Worm (Caenorhabditis elegans): ENCODE measurements around the gene T08G5.2.
"Not testable (repeated sequence)": the region's sequence is repeated elsewhere in the genome, so short reads cannot be mapped to it uniquely, and the experiment has no call there.

T08G5.2 gene

ce11 chrV:14063980-14064379 lies 37.9 kb upstream of the T08G5.2 start:
- TF ChIP-seq lin-13 (GFP tag; optimal IDR thresholded peaks at IDR 0.05) (no peak), dmd-4 (tag; optimal IDR thresholded peaks at IDR 0.05) (no peak), egl-27 (tag; optimal IDR thresholded peaks at IDR 0.05) (no peak), nhr-21 (tag; optimal IDR thresholded peaks at IDR 0.05) (no peak), R02D3.7 (tag; optimal IDR thresholded peaks at IDR 0.05) (no peak), alr-1 (tag; optimal IDR thresholded peaks at IDR 0.05) (no peak), gmeb-1 (tag; optimal IDR thresholded peaks at IDR 0.05) (no peak), nhr-23 (tag; optimal IDR thresholded peaks at IDR 0.05) (no peak), mab-5 (tag; optimal IDR thresholded peaks at IDR 0.05) (no peak), elt-3 (tag; optimal IDR thresholded peaks at IDR 0.05) (no peak), ztf-4 (tag; optimal IDR thresholded peaks at IDR 0.05) (no peak), zag-1 (tag; optimal IDR thresholded peaks at IDR 0.05) (no peak), lin-11 (tag; optimal IDR thresholded peaks at IDR 0.05) (no peak), nhr-10 (tag; optimal IDR thresholded peaks at IDR 0.05) (no peak), lsy-2 (tag; optimal IDR thresholded peaks at IDR 0.05) (no peak), skn-1 (tag; optimal IDR thresholded peaks at IDR 0.05) (no peak), ztf-11 (tag; optimal IDR thresholded peaks at IDR 0.05) (no peak)

- TF ChIP-seq zag-1 (tag; optimal IDR thresholded peaks at IDR 0.05) (no peak), nhr-12 (tag; optimal IDR thresholded peaks at IDR 0.05) (no peak), nhr-10 (tag; optimal IDR thresholded peaks at IDR 0.05) (no peak), C34F6.9 (tag; optimal IDR thresholded peaks at IDR 0.05) (no peak), elt-3 (tag; optimal IDR thresholded peaks at IDR 0.05) (no peak), sem-4 (tag; optimal IDR thresholded peaks at IDR 0.05) (no peak), aly-2 (tag; optimal IDR thresholded peaks at IDR 0.05) (no peak), nhr-21 (tag; optimal IDR thresholded peaks at IDR 0.05) (no peak), ceh-82 (tag; optimal IDR thresholded peaks at IDR 0.05) (no peak), fos-1 (tag; optimal IDR thresholded peaks at IDR 0.05) (no peak), peb-1 (tag; optimal IDR thresholded peaks at IDR 0.05) (no peak), elt-1 (tag; optimal IDR thresholded peaks at IDR 0.05) (no peak), snpc-4 (tag; optimal IDR thresholded peaks at IDR 0.05) (no peak), egl-27 (tag; optimal IDR thresholded peaks at IDR 0.05) (no peak), lin-13 (GFP tag; optimal IDR thresholded peaks at IDR 0.05) (no peak), Y55F3AM.14 (GFP tag; optimal IDR thresholded peaks at IDR 0.05) (no peak), gmeb-1 (tag; optimal IDR thresholded peaks at IDR 0.05) (no peak), nhr-25 (tag; optimal IDR thresholded peaks at IDR 0.05) (no peak)
Measured at ce11 chrV:14057540-14057939, 31.4 kb upstream of the T08G5.2 start, which contains the start of gene F58D12.3. Gene F58D12.3 (plus strand): TSS chrV:14057840.

- TF ChIP-seq dmd-4 (tag; optimal IDR thresholded peaks at IDR 0.05) = peak; percentile 60
- TF ChIP-seq nhr-237 (tag; optimal IDR thresholded peaks at IDR 0.05) = peak; percentile 33
- TF ChIP-seq nhr-25 (tag; optimal IDR thresholded peaks at IDR 0.05) = peak; percentile 90
- peak; percentile 83 for TF ChIP-seq fos-1 (tag; optimal IDR thresholded peaks at IDR 0.05)
- TF ChIP-seq zag-1 (tag; optimal IDR thresholded peaks at IDR 0.05) = peak; percentile 69
- TF ChIP-seq mab-5 (tag; optimal IDR thresholded peaks at IDR 0.05) = peak; percentile 67
- TF ChIP-seq egl-27 (tag; optimal IDR thresholded peaks at IDR 0.05) = peak; percentile 76
- peak; percentile 93 for TF ChIP-seq sem-4 (tag; optimal IDR thresholded peaks at IDR 0.05)
- peak; percentile 80 for TF ChIP-seq blmp-1 (tag; optimal IDR thresholded peaks at IDR 0.05; ENCODE audit: insufficient read depth)
- peak; percentile 68 for TF ChIP-seq nhr-129 (tag; optimal IDR thresholded peaks at IDR 0.05)
- peak; percentile 78 for TF ChIP-seq unc-55 (GFP tag; optimal IDR thresholded peaks at IDR 0.05)
- TF ChIP-seq nhr-77 (tag; optimal IDR thresholded peaks at IDR 0.05) = peak; percentile 7
- TF ChIP-seq lsy-2 (tag; optimal IDR thresholded peaks at IDR 0.05) = peak; percentile 82 to 93
- peak; percentile 97 for TF ChIP-seq nhr-21 (tag; optimal IDR thresholded peaks at IDR 0.05)
- peak; percentile 94 for TF ChIP-seq lin-11 (tag; optimal IDR thresholded peaks at IDR 0.05)
- TF ChIP-seq ceh-16 (tag; optimal IDR thresholded peaks at IDR 0.05) = peak; percentile 89
- TF ChIP-seq ztf-4 (tag; optimal IDR thresholded peaks at IDR 0.05) = peak; percentile 84
- TF ChIP-seq sma-9 (GFP tag; optimal IDR thresholded peaks at IDR 0.05) = peak; percentile 99
- not testable (repeated sequence) for TF ChIP-seq sma-9 (tag; optimal IDR thresholded peaks at IDR 0.05)
- peak; percentile 86 for TF ChIP-seq Y55F3AM.14 (GFP tag; optimal IDR thresholded peaks at IDR 0.05)
- TF ChIP-seq skn-1 (tag; optimal IDR thresholded peaks at IDR 0.05) = peak; percentile 13
- peak; percentile 39 for TF ChIP-seq nhr-10 (tag; optimal IDR thresholded peaks at IDR 0.05)
- peak; percentile 98 for TF ChIP-seq sma-3 (GFP tag; optimal IDR thresholded peaks at IDR 0.05)
- peak; percentile 48 for TF ChIP-seq R02D3.7 (tag; optimal IDR thresholded peaks at IDR 0.05)
- peak; percentile 35 for TF ChIP-seq ZK546.5 (tag; optimal IDR thresholded peaks at IDR 0.05)
- peak; percentile 91 for TF ChIP-seq C34F6.9 (tag; optimal IDR thresholded peaks at IDR 0.05)
- TF ChIP-seq unc-62 (GFP tag; optimal IDR thresholded peaks at IDR 0.05) = peak; percentile 55
- peak; percentile 68 for TF ChIP-seq snpc-4 (tag; optimal IDR thresholded peaks at IDR 0.05)
- TF ChIP-seq gmeb-1 (tag; optimal IDR thresholded peaks at IDR 0.05) = peak; percentile 88
- peak; percentile 67 for TF ChIP-seq ceh-82 (tag; optimal IDR thresholded peaks at IDR 0.05)
- peak; percentile 93 for TF ChIP-seq crh-2 (tag; optimal IDR thresholded peaks at IDR 0.05)
- TF ChIP-seq mdl-1 (tag; optimal IDR thresholded peaks at IDR 0.05) = peak; percentile 58 to 68
- TF ChIP-seq lin-13 (GFP tag; optimal IDR thresholded peaks at IDR 0.05) = peak; percentile 87
- TF ChIP-seq F13H6.1 (tag; optimal IDR thresholded peaks at IDR 0.05) = peak; percentile 96
Measured at ce11 chrV:14055097-14055496, 29.0 kb upstream of the T08G5.2 start.
